Worm (Caenorhabditis elegans): ENCODE results near the gene lron-2.

Gene lron-2

DNA sequence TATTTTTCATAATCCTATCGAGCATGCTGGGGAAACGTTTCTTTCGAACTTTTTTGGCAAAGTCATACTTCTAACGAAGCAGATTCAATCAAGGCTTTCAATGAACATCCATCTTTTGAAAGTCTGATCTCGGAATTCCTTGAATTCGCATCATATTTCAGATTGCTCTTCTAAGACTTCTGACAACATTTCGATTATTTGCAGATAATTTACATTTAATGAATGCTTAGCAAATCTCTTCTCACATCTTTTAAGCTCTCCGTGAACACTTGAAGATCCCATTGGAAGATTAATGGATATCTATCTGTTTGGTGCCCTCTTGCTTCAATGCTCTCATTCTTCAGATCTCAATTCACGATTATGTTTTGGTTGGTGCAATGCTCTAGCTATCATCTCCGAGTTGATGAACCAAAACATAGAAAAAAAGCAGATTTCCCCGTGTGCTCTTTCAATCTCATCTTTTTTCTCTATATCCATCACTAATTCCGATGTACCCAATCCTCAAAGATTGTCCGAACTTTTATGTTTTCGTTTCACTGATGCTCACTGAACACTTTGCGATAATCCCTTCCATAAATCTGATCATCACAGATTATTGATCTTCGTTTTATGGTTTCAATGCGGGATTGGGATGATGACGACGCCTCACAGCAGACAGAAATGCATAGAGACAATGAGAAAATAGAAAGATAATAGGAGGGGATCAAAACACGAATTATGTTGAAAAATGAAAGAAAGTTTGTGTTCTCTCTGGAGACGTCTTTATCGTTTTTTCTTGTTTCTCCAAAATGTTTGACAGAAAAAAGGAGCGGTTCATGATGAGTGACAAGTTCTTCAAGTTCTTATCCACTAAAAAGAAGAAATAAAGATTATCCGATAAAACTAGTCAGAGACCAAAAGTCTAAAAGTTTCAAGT is 13.0 kb downstream of the lron-2 start (continued):
- TF ChIP-seq C04F5.9 (tag; optimal IDR thresholded peaks at IDR 0.05) (no peak), skn-1 (tag; optimal IDR thresholded peaks at IDR 0.05) (no peak), mep-1 (tag; optimal IDR thresholded peaks at IDR 0.05) (peak; percentile 9), hpl-2 (GFP tag; optimal IDR thresholded peaks at IDR 0.05) (no peak), pag-3 (tag; optimal IDR thresholded peaks at IDR 0.05; ENCODE audit: borderline replicate concordance, insufficient read depth) (no peak), elt-3 (tag; optimal IDR thresholded peaks at IDR 0.05) (peak in 1 of 6 experiments; percentile 48), ama-1 (optimal IDR thresholded peaks at IDR 0.05) (no peak), jun-1 (tag; optimal IDR thresholded peaks at IDR 0.05) (no peak), nhr-28 (tag; optimal IDR thresholded peaks at IDR 0.05) (no peak), ceh-63 (GFP tag; optimal IDR thresholded peaks at IDR 0.05) (no peak), hlh-4 (tag; optimal IDR thresholded peaks at IDR 0.05) (no peak), efl-3 (GFP tag; optimal IDR thresholded peaks at IDR 0.05) (no peak), fkh-8 (tag; optimal IDR thresholded peaks at IDR 0.05) (peak; percentile 6), sox-4 (tag; optimal IDR thresholded peaks at IDR 0.05) (peak; percentile 55), nhr-90 (tag; optimal IDR thresholded peaks at IDR 0.05; ENCODE audit: poor library complexity) (no peak), nhr-47 (tag; optimal IDR thresholded peaks at IDR 0.05) (no peak), lin-13 (GFP tag; optimal IDR thresholded peaks at IDR 0.05) (no peak), lsy-2 (tag; optimal IDR thresholded peaks at IDR 0.05) (no peak), ceh-90 (tag; optimal IDR thresholded peaks at IDR 0.05) (no peak), nhr-71 (tag; optimal IDR thresholded peaks at IDR 0.05) (peak; percentile 68), dpl-1 (GFP tag; optimal IDR thresholded peaks at IDR 0.05) (no peak), fkh-4 (tag; optimal IDR thresholded peaks at IDR 0.05; ENCODE audit: borderline replicate concordance) (no peak), unc-130 (tag; optimal IDR thresholded peaks at IDR 0.05) (no peak), C34B4.2 (tag; optimal IDR thresholded peaks at IDR 0.05) (no peak), irx-1 (tag; optimal IDR thresholded peaks at IDR 0.05) (no peak), alr-1 (tag; optimal IDR thresholded peaks at IDR 0.05; ENCODE audit: borderline replicate concordance) (no peak), ceh-82 (tag; optimal IDR thresholded peaks at IDR 0.05) (no peak), fos-1 (tag; optimal IDR thresholded peaks at IDR 0.05) (no peak), unc-98 (GFP tag; IDR thresholded peaks at IDR 0.05) (no peak), lir-3 (tag; optimal IDR thresholded peaks at IDR 0.05; ENCODE audit: poor library complexity) (no peak), nhr-19 (GFP tag; conservative IDR thresholded peaks at IDR 0.05) (no peak), egl-27 (tag; optimal IDR thresholded peaks at IDR 0.05) (no peak), lin-14 (GFP tag; optimal IDR thresholded peaks at IDR 0.05) (peak; percentile 37), unc-62 (GFP tag; optimal IDR thresholded peaks at IDR 0.05) (no peak), nhr-11 (tag; optimal IDR thresholded peaks at IDR 0.05) (no peak), pax-3 (tag; optimal IDR thresholded peaks at IDR 0.05) (no peak), lin-39 (tag; optimal IDR thresholded peaks at IDR 0.05) (no peak), mab-9 (GFP tag; IDR thresholded peaks at IDR 0.05) (no peak), sptf-1 (tag; optimal IDR thresholded peaks at IDR 0.05) (no peak), nhr-20 (tag; optimal IDR thresholded peaks at IDR 0.05) (peak; percentile 19), rnt-1 (tag; optimal IDR thresholded peaks at IDR 0.05) (peak; percentile 44), vab-15 (tag; optimal IDR thresholded peaks at IDR 0.05) (no peak), lin-35 (GFP tag; optimal IDR thresholded peaks at IDR 0.05) (no peak), blmp-1 (tag; optimal IDR thresholded peaks at IDR 0.05) (peak; percentile 68), lin-15B (tag; optimal IDR thresholded peaks at IDR 0.05) (no peak), ztf-4 (tag; optimal IDR thresholded peaks at IDR 0.05) (no peak), Y116A8C.19 (tag; optimal IDR thresholded peaks at IDR 0.05; ENCODE audit: borderline replicate concordance) (no peak), zag-1 (tag; optimal IDR thresholded peaks at IDR 0.05) (no peak), ets-5 (GFP tag; IDR thresholded peaks at IDR 0.05) (no peak), aha-1 (tag; optimal IDR thresholded peaks at IDR 0.05) (no peak), ceh-88 (GFP tag; IDR thresholded peaks at IDR 0.05) (no peak)
